Fruit fly (Drosophila melanogaster) whole organism, prepupa: ENCODE results near the gene Prosbeta3.
A peak's percentile ranks its signal among the peaks of the same experiment; 100 is the strongest.

Experiments
- Blimp-1 ChIP-seq: fragments of 200-800 bp; sonication (Bioruptor generic); optimal IDR thresholded peaks from 3 replicates; lab custom pipeline; 2017; ENCODE audit warnings: missing biosample characterization, missing genetic modification characterization, mild to moderate bottlenecking, moderate library complexity, missing genetic modification reagents
- CG10631 ChIP-seq: fragments of 200-800 bp; sonication (Bioruptor generic); optimal IDR thresholded peaks from 2 replicates; lab custom pipeline; 2016; ENCODE audit warnings: missing biosample characterization, missing genetic modification characterization
- CG11294 ChIP-seq: fragments of 200-800 bp; sonication (Bioruptor generic); IDR thresholded peaks from 2 replicates; pipeline ENCODE4 v1.3.6; 2022; ENCODE audit warnings: missing biosample characterization, missing genetic modification characterization
- CG11762 ChIP-seq: fragments of 200-800 bp; sonication (Bioruptor generic); optimal IDR thresholded peaks from 3 replicates; lab custom pipeline; 2016; ENCODE audit warnings: missing biosample characterization, missing genetic modification characterization; ENCODE audit not compliant: insufficient read depth
- CG1621 ChIP-seq: fragments of 200-800 bp; sonication (Bioruptor generic); optimal IDR thresholded peaks from 3 replicates; lab custom pipeline; 2018; ENCODE audit warnings: missing biosample characterization, mild to moderate bottlenecking, missing genetic modification characterization
- CG16779 ChIP-seq: fragments of 200-800 bp; sonication (Bioruptor generic); optimal IDR thresholded peaks from 3 replicates; lab custom pipeline; 2017; ENCODE audit warnings: missing biosample characterization, mild to moderate bottlenecking, missing genetic modification characterization
- CG3032 ChIP-seq: fragments of 200-800 bp; optimal IDR thresholded peaks from 2 replicates; lab custom pipeline; 2019; ENCODE audit warnings: missing biosample characterization, mild to moderate bottlenecking, missing genetic modification characterization, moderate library complexity
- CG31627 ChIP-seq: fragments of 200-800 bp; sonication (Bioruptor generic); optimal IDR thresholded peaks from 3 replicates; lab custom pipeline; 2016; ENCODE audit warnings: missing biosample characterization, missing genetic modification characterization
- CG32006 ChIP-seq: fragments of 200-800 bp; sonication (Bioruptor generic); optimal IDR thresholded peaks from 3 replicates; lab custom pipeline; 2017; ENCODE audit warnings: missing biosample characterization, mild to moderate bottlenecking, missing genetic modification characterization
- CG34406 ChIP-seq: fragments of 200-800 bp; sonication (Bioruptor generic); optimal IDR thresholded peaks from 3 replicates; lab custom pipeline; 2016; ENCODE audit warnings: missing biosample characterization, missing genetic modification characterization
- CG3919 ChIP-seq: fragments of 200-800 bp; sonication (Bioruptor generic); optimal IDR thresholded peaks from 3 replicates; lab custom pipeline; 2016; ENCODE audit warnings: missing biosample characterization, missing genetic modification characterization
- CG4318 ChIP-seq: fragments of 200-800 bp; sonication (Bioruptor generic); optimal IDR thresholded peaks from 3 replicates; lab custom pipeline; 2017; ENCODE audit warnings: missing biosample characterization, mild to moderate bottlenecking, missing genetic modification characterization
- CG6163 ChIP-seq: fragments of 200-800 bp; sonication (Bioruptor generic); IDR thresholded peaks from 3 replicates; pipeline ENCODE4 v1.3.6; 2022; ENCODE audit warnings: missing biosample characterization, missing genetic modification characterization
- CG6276 ChIP-seq: fragments of 200-800 bp; sonication (Bioruptor generic); optimal IDR thresholded peaks from 2 replicates; lab custom pipeline; 2017; ENCODE audit warnings: missing biosample characterization, mild to moderate bottlenecking, missing genetic modification characterization
- CG6792 ChIP-seq: fragments of 200-800 bp; sonication (Bioruptor generic); optimal IDR thresholded peaks from 3 replicates; lab custom pipeline; 2016; ENCODE audit warnings: missing biosample characterization, missing genetic modification characterization
- CG6808 ChIP-seq: fragments of 200-800 bp; sonication (Bioruptor generic); optimal IDR thresholded peaks from 3 replicates; lab custom pipeline; 2017; ENCODE audit warnings: missing biosample characterization, missing genetic modification characterization, mild to moderate bottlenecking, moderate library complexity, missing genetic modification reagents
- CG6854 ChIP-seq: fragments of 200-800 bp; sonication (Bioruptor generic); optimal IDR thresholded peaks from 2 replicates; lab custom pipeline; 2017; ENCODE audit warnings: missing biosample characterization, mild to moderate bottlenecking, missing genetic modification characterization
- CG7368 ChIP-seq: fragments of 200-800 bp; sonication (Bioruptor generic); optimal IDR thresholded peaks from 3 replicates; lab custom pipeline; 2016; ENCODE audit warnings: missing biosample characterization, missing genetic modification characterization
- CG8119 ChIP-seq: fragments of 200-800 bp; sonication (Bioruptor generic); IDR thresholded peaks from 3 replicates; pipeline ENCODE4 v1.3.6; 2022; ENCODE audit warnings: missing biosample characterization, missing genetic modification characterization
- CG8319 ChIP-seq: fragments of 200-800 bp; sonication (Bioruptor generic); optimal IDR thresholded peaks from 3 replicates; lab custom pipeline; 2016; ENCODE audit warnings: missing biosample characterization, missing genetic modification characterization
- CG8632 ChIP-seq: fragments of 200-800 bp; sonication (Bioruptor generic); optimal IDR thresholded peaks from 3 replicates; lab custom pipeline; 2016; ENCODE audit warnings: missing biosample characterization, missing genetic modification characterization
- Eip78C ChIP-seq: fragments of 200-800 bp; sonication (Bioruptor generic); peaks from one replicate; lab custom pipeline; 2016; ENCODE audit warnings: missing biosample characterization, missing genetic modification characterization
- Eip93F ChIP-seq: fragments of 200-800 bp; sonication (Bioruptor generic); optimal IDR thresholded peaks from 2 replicates; lab custom pipeline; 2016; ENCODE audit warnings: missing biosample characterization, mild to moderate bottlenecking, missing genetic modification characterization
- Ets21C ChIP-seq: fragments of 200-800 bp; sonication (Bioruptor generic); optimal IDR thresholded peaks from 3 replicates; lab custom pipeline; 2016; ENCODE audit warnings: missing biosample characterization, missing genetic modification characterization
- Ets96B ChIP-seq: fragments of 200-800 bp; optimal IDR thresholded peaks from 2 replicates; lab custom pipeline; 2019; ENCODE audit warnings: missing biosample characterization, mild to moderate bottlenecking, missing genetic modification characterization, moderate library complexity
- Gug ChIP-seq: fragments of 200-800 bp; sonication (Bioruptor generic); IDR thresholded peaks from 2 replicates; pipeline ENCODE4 v1.3.6; 2022; ENCODE audit warnings: missing biosample characterization, missing genetic modification characterization
- Hr39 ChIP-seq: fragments of 200-800 bp; sonication (Bioruptor generic); optimal IDR thresholded peaks from 2 replicates; lab custom pipeline; 2016; ENCODE audit warnings: missing biosample characterization, missing genetic modification characterization
- Hr4 ChIP-seq: fragments of 200-800 bp; sonication (Bioruptor generic); optimal IDR thresholded peaks from 3 replicates; lab custom pipeline; 2016; ENCODE audit warnings: missing biosample characterization, missing genetic modification characterization
- Lpt ChIP-seq: fragments of 200-800 bp; sonication (Bioruptor generic); optimal IDR thresholded peaks from 3 replicates; lab custom pipeline; 2016; ENCODE audit warnings: missing biosample characterization, missing genetic modification characterization
- OdsH ChIP-seq: fragments of 200-800 bp; sonication (Bioruptor generic); optimal IDR thresholded peaks from 3 replicates; lab custom pipeline; 2016; ENCODE audit warnings: missing biosample characterization, missing genetic modification characterization
- Smox ChIP-seq: fragments of 200-800 bp; sonication (Bioruptor generic); optimal IDR thresholded peaks from 3 replicates; lab custom pipeline; 2016; ENCODE audit warnings: missing biosample characterization, missing genetic modification characterization
- Sox102F ChIP-seq: fragments of 200-800 bp; sonication (Bioruptor generic); optimal IDR thresholded peaks from 2 replicates; lab custom pipeline; 2016; ENCODE audit warnings: missing biosample characterization, mild to moderate bottlenecking, missing genetic modification characterization
- Sox14 ChIP-seq: fragments of 200-800 bp; sonication (Bioruptor generic); optimal IDR thresholded peaks from 3 replicates; lab custom pipeline; 2016; ENCODE audit warnings: missing biosample characterization, missing genetic modification characterization
- Sox15 ChIP-seq: fragments of 200-800 bp; sonication (Bioruptor generic); optimal IDR thresholded peaks from 3 replicates; lab custom pipeline; 2016; ENCODE audit warnings: missing biosample characterization, missing genetic modification characterization
- achi ChIP-seq: fragments of 200-800 bp; sonication (Bioruptor generic); optimal IDR thresholded peaks from 3 replicates; lab custom pipeline; 2016; ENCODE audit warnings: missing biosample characterization, missing genetic modification characterization
- acj6 ChIP-seq: fragments of 200-800 bp; sonication (Bioruptor generic); optimal IDR thresholded peaks from 3 replicates; lab custom pipeline; 2016; ENCODE audit warnings: missing biosample characterization, missing genetic modification characterization
- cyc ChIP-seq: fragments of 200-800 bp; sonication (Bioruptor generic); optimal IDR thresholded peaks from 3 replicates; lab custom pipeline; 2016; ENCODE audit warnings: missing biosample characterization, missing genetic modification characterization
- dac ChIP-seq: fragments of 200-800 bp; sonication (Bioruptor generic); optimal IDR thresholded peaks from 2 replicates; lab custom pipeline; 2017; ENCODE audit warnings: missing biosample characterization, mild to moderate bottlenecking, missing genetic modification characterization
- dsx ChIP-seq: fragments of 200-800 bp; optimal IDR thresholded peaks from 3 replicates; lab custom pipeline; 2019; ENCODE audit warnings: missing biosample characterization, mild to moderate bottlenecking, missing genetic modification characterization, moderate library complexity; ENCODE audit not compliant: poor library complexity, severe bottlenecking
- eg ChIP-seq: fragments of 200-800 bp; sonication (Bioruptor generic); IDR thresholded peaks from 3 replicates; pipeline ENCODE4 v1.3.6; 2022; ENCODE audit warnings: missing biosample characterization, missing genetic modification characterization
- esn ChIP-seq: fragments of 200-800 bp; sonication (Bioruptor generic); optimal IDR thresholded peaks from 2 replicates; lab custom pipeline; 2016; ENCODE audit warnings: missing biosample characterization, mild to moderate bottlenecking, missing genetic modification characterization, moderate library complexity
- fd59A ChIP-seq: fragments of 200-800 bp; sonication (Bioruptor generic); optimal IDR thresholded peaks from 2 replicates; lab custom pipeline; 2017; ENCODE audit warnings: missing biosample characterization, mild to moderate bottlenecking, missing genetic modification characterization, missing genetic modification reagents
- fkh ChIP-seq: fragments of 200-800 bp; sonication (Bioruptor generic); optimal IDR thresholded peaks from 3 replicates; lab custom pipeline; 2017; ENCODE audit warnings: missing biosample characterization, mild to moderate bottlenecking, missing genetic modification characterization, moderate library complexity
- lz ChIP-seq: fragments of 200-800 bp; sonication (Bioruptor generic); optimal IDR thresholded peaks from 3 replicates; lab custom pipeline; 2016; ENCODE audit warnings: missing biosample characterization, missing genetic modification characterization
- net ChIP-seq: fragments of 200-800 bp; sonication (Bioruptor generic); optimal IDR thresholded peaks from 3 replicates; lab custom pipeline; 2016; ENCODE audit warnings: missing biosample characterization, missing genetic modification characterization
- pdm3 ChIP-seq: fragments of 200-800 bp; sonication (Bioruptor generic); optimal IDR thresholded peaks from 3 replicates; lab custom pipeline; 2016; ENCODE audit warnings: missing biosample characterization, missing genetic modification characterization
- salr ChIP-seq, 2 experiments: fragments of 200-800 bp; sonication (Bioruptor generic); optimal IDR thresholded peaks; 3 replicates each; lab custom pipeline; 2016 to 2018; ENCODE audit warnings: missing biosample characterization in 2 of 2, missing genetic modification characterization in 2 of 2, mild to moderate bottlenecking in 1 of 2
- spab ChIP-seq: fragments of 200-800 bp; sonication (Bioruptor generic); optimal IDR thresholded peaks from 2 replicates; lab custom pipeline; 2017; ENCODE audit warnings: missing biosample characterization, mild to moderate bottlenecking, missing genetic modification characterization, missing genetic modification reagents
- ss ChIP-seq, 2 experiments: fragments of 200-800 bp; sonication (Bioruptor generic); optimal IDR thresholded peaks; 2 replicates in 1 of 2; 3 replicates in 1 of 2; lab custom pipeline; 2017 to 2018; ENCODE audit warnings: mild to moderate bottlenecking in 2 of 2, missing biosample characterization in 2 of 2, missing genetic modification characterization in 2 of 2, moderate library complexity in 1 of 2
- svp ChIP-seq: fragments of 200-800 bp; sonication (Bioruptor generic); peaks from one replicate; lab custom pipeline; 2016; ENCODE audit warnings: missing biosample characterization, missing genetic modification characterization
- topi ChIP-seq: fragments of 200-800 bp; sonication (Bioruptor generic); optimal IDR thresholded peaks from 3 replicates; lab custom pipeline; 2016; ENCODE audit warnings: missing biosample characterization, missing genetic modification characterization
- vri ChIP-seq: fragments of 200-800 bp; sonication (Bioruptor generic); optimal IDR thresholded peaks from 3 replicates; lab custom pipeline; 2016; ENCODE audit warnings: missing biosample characterization, mild to moderate bottlenecking, missing genetic modification characterization

Prosbeta3 gene

dm6 chr3R:8968837-8969236, 37.2 kb downstream of the Prosbeta3 start:
- peak; percentile 83 for TF ChIP-seq Smox (GFP tag; lab: Kevin White, UChicago)
- TF ChIP-seq Hr39 (GFP tag; lab: Kevin White, UChicago) = peak; percentile 69
- no peak for TF ChIP-seq CG11294
- peak; percentile 38 for TF ChIP-seq CG3032 (tag; lab: Kevin White, UChicago)
- TF ChIP-seq fd59A (GFP tag; lab: Kevin White, UChicago) = peak; percentile 14
- peak; percentile 72 for TF ChIP-seq CG31627 (GFP tag; lab: Kevin White, UChicago)
- no peak for TF ChIP-seq Blimp-1
- no peak; the same call in 2 of the 3 replicates for TF ChIP-seq CG6163 (GFP tag; lab: Robert Waterston, UW)
- TF ChIP-seq eg = no peak
- peak; percentile 13 for TF ChIP-seq net
- no peak for TF ChIP-seq fkh (GFP tag; lab: Kevin White, UChicago)
- TF ChIP-seq Hr4 (GFP tag; lab: Kevin White, UChicago) = no peak
- TF ChIP-seq CG6792 (GFP tag; lab: Kevin White, UChicago) = peak; percentile 63
- TF ChIP-seq CG11762 (GFP tag; lab: Kevin White, UChicago) = peak; percentile 34
- peak; percentile 79 for TF ChIP-seq Sox102F (GFP tag; lab: Kevin White, UChicago)
- peak; percentile 91 for TF ChIP-seq svp (GFP tag; lab: Kevin White, UChicago)
- TF ChIP-seq lz (GFP tag; lab: Kevin White, UChicago) = peak; percentile 73
- peak; percentile 61 for TF ChIP-seq OdsH (GFP tag; lab: Kevin White, UChicago)
- no peak for TF ChIP-seq Lpt (GFP tag; lab: Kevin White, UChicago)
- peak; percentile 66 for TF ChIP-seq CG34406
- peak; percentile 28 for TF ChIP-seq vri
- peak; percentile 27 for TF ChIP-seq CG8319 (GFP tag; lab: Kevin White, UChicago)
- TF ChIP-seq acj6 = peak; percentile 63
- TF ChIP-seq CG10631 = peak; percentile 25
- TF ChIP-seq dsx (GFP tag; lab: Kevin White, UChicago) = no peak
- peak; percentile 60 for TF ChIP-seq Eip93F (GFP tag; lab: Kevin White, UChicago)
- no peak for TF ChIP-seq CG6854 (GFP tag; lab: Kevin White, UChicago)
- TF ChIP-seq CG7368 (GFP tag; lab: Kevin White, UChicago) = peak; percentile 10
- TF ChIP-seq dac (GFP tag; lab: Kevin White, UChicago) = no peak
- peak; percentile 67 for TF ChIP-seq pdm3 (GFP tag; lab: Kevin White, UChicago)
- no peak for TF ChIP-seq CG16779 (tag; lab: Kevin White, UChicago)
- peak; percentile 11 for TF ChIP-seq spab (GFP tag; lab: Kevin White, UChicago)
- no peak for TF ChIP-seq CG1621 (tag; lab: Kevin White, UChicago)
- peak; percentile 58 for TF ChIP-seq Ets21C (GFP tag; lab: Kevin White, UChicago)
- TF ChIP-seq Sox15 (GFP tag; lab: Kevin White, UChicago) = peak; percentile 5
- TF ChIP-seq Sox14 (GFP tag; lab: Kevin White, UChicago) = peak; percentile 63
- TF ChIP-seq salr (GFP tag; optimal IDR thresholded peaks at IDR 0.05; lab: Kevin White, UChicago) = no peak
- peak; percentile 86 for TF ChIP-seq esn (GFP tag; lab: Kevin White, UChicago)
- peak; percentile 78 for TF ChIP-seq topi (GFP tag; lab: Kevin White, UChicago)
- no peak for TF ChIP-seq CG8119 (GFP tag; lab: Robert Waterston, UW)
- TF ChIP-seq ss (GFP tag; optimal IDR thresholded peaks at IDR 0.05; lab: Kevin White, UChicago) = no peak
- peak; percentile 91 for TF ChIP-seq Eip78C (GFP tag; lab: Kevin White, UChicago)
- TF ChIP-seq CG4318 (GFP tag; lab: Kevin White, UChicago) = no peak
- TF ChIP-seq CG6808 (GFP tag; lab: Kevin White, UChicago) = no peak
- TF ChIP-seq CG3919 (GFP tag; lab: Kevin White, UChicago) = peak; percentile 60
- TF ChIP-seq achi = peak; percentile 52
- TF ChIP-seq CG6276 (GFP tag; lab: Kevin White, UChicago) = no peak
- TF ChIP-seq CG32006 (GFP tag; lab: Kevin White, UChicago) = peak; percentile 27
- TF ChIP-seq cyc = peak; percentile 74
- TF ChIP-seq Ets96B (tag; lab: Kevin White, UChicago) = peak; percentile 48
- TF ChIP-seq Gug (GFP tag; lab: Robert Waterston, UW) = no peak
- peak; percentile 63 for TF ChIP-seq CG8632 (GFP tag; lab: Kevin White, UChicago)
